Fruit fly (Drosophila melanogaster) whole organism, embryonic: ENCODE results near the gene slpr.
A peak's percentile ranks its signal among the peaks of the same experiment; 100 is the strongest.

Experiments
- Atf6 ChIP-seq: fragments of 200-800 bp; sonication (Bioruptor generic); IDR thresholded peaks from 2 replicates; pipeline ENCODE4 v1.3.6; 2022; ENCODE audit warnings: missing biosample characterization, missing genetic modification characterization
- Bgb ChIP-seq: fragments of 200-800 bp; sonication (Bioruptor generic); IDR thresholded peaks from 2 replicates; pipeline ENCODE4 v1.3.6; 2022; ENCODE audit warnings: missing biosample characterization, missing genetic modification characterization; ENCODE audit not compliant: partially characterized antibody
- CG10431 ChIP-seq: fragments of 200-800 bp; sonication (Bioruptor generic); optimal IDR thresholded peaks from 3 replicates; lab custom pipeline; 2018; ENCODE audit warnings: missing biosample characterization, mild to moderate bottlenecking, missing genetic modification characterization
- CG11456 ChIP-seq: fragments of 200-800 bp; sonication (Bioruptor generic); IDR thresholded peaks from 3 replicates; pipeline ENCODE4 v1.3.6; 2022; ENCODE audit warnings: missing biosample characterization, missing genetic modification characterization
- CG13287 ChIP-seq: fragments of 200-800 bp; sonication (Bioruptor generic); IDR thresholded peaks from 2 replicates; pipeline ENCODE4 v1.3.6; 2022; ENCODE audit warnings: missing biosample characterization, missing genetic modification characterization; ENCODE audit not compliant: partially characterized antibody
- CG14441 ChIP-seq: fragments of 200-800 bp; sonication (Bioruptor generic); IDR thresholded peaks from 2 replicates; pipeline ENCODE4 v1.3.6; 2022; ENCODE audit warnings: missing biosample characterization, missing genetic modification characterization
- CG16863 ChIP-seq: fragments of 200-800 bp; sonication (Bioruptor generic); optimal IDR thresholded peaks from 3 replicates; lab custom pipeline; 2016; ENCODE audit warnings: missing biosample characterization, missing genetic modification characterization
- CG17612 ChIP-seq: fragments of 200-800 bp; sonication (Bioruptor generic); IDR thresholded peaks from 2 replicates; pipeline ENCODE4 v1.3.6; 2022; ENCODE audit warnings: missing biosample characterization, missing genetic modification characterization
- CG1832 ChIP-seq: fragments of 200-800 bp; sonication (Bioruptor generic); optimal IDR thresholded peaks from 2 replicates; lab custom pipeline; 2017; ENCODE audit warnings: missing biosample characterization, mild to moderate bottlenecking, missing genetic modification characterization, inconsistent platforms
- CG30020 ChIP-seq: fragments of 200-800 bp; optimal IDR thresholded peaks from 2 replicates; lab custom pipeline; 2019; ENCODE audit warnings: missing biosample characterization, mild to moderate bottlenecking, missing genetic modification characterization, moderate library complexity
- CG30431 ChIP-seq: fragments of 200-800 bp; sonication (Bioruptor generic); optimal IDR thresholded peaks from 2 replicates; lab custom pipeline; 2017; ENCODE audit warnings: missing biosample characterization, missing genetic modification characterization
- CG34376 ChIP-seq: fragments of 200-800 bp; sonication (Bioruptor generic); optimal IDR thresholded peaks from 2 replicates; lab custom pipeline; 2018; ENCODE audit warnings: missing biosample characterization, mild to moderate bottlenecking, missing genetic modification characterization
- CG34422 ChIP-seq: fragments of 200-800 bp; sonication (Bioruptor generic); IDR thresholded peaks from 3 replicates; pipeline ENCODE4 v1.3.6; 2022; ENCODE audit warnings: missing biosample characterization, missing genetic modification characterization
- CG4730 ChIP-seq: fragments of 200-800 bp; sonication (Bioruptor generic); IDR thresholded peaks from 2 replicates; pipeline ENCODE4 v1.3.6; 2022; ENCODE audit warnings: missing biosample characterization, missing genetic modification characterization
- CG6791 ChIP-seq: fragments of 200-800 bp; sonication (Bioruptor generic); IDR thresholded peaks from 3 replicates; pipeline ENCODE4 v1.3.6; 2022; ENCODE audit warnings: missing biosample characterization, missing genetic modification characterization; ENCODE audit not compliant: partially characterized antibody
- CG7987 ChIP-seq: fragments of 200-800 bp; sonication (Bioruptor generic); optimal IDR thresholded peaks from 2 replicates; lab custom pipeline; 2018; ENCODE audit warnings: missing biosample characterization, mild to moderate bottlenecking, missing genetic modification characterization, moderate library complexity
- CG8290 ChIP-seq, 3 experiments: fragments of 200-800 bp; sonication (Bioruptor generic); optimal IDR thresholded peaks; 2 replicates each; lab custom pipeline; 2016 to 2019; ENCODE audit warnings: missing biosample characterization in 3 of 3, missing genetic modification characterization in 3 of 3, mild to moderate bottlenecking in 2 of 3, moderate library complexity in 1 of 3
- CHES-1-like ChIP-seq: fragments of 200-800 bp; sonication (Bioruptor generic); optimal IDR thresholded peaks from 2 replicates; lab custom pipeline; 2016; ENCODE audit warnings: missing biosample characterization, missing genetic modification characterization
- CoRest ChIP-seq: fragments of 200-800 bp; sonication (Bioruptor generic); optimal IDR thresholded peaks from 3 replicates; lab custom pipeline; 2018; ENCODE audit warnings: missing biosample characterization, mild to moderate bottlenecking, missing genetic modification characterization, moderate library complexity
- Dp ChIP-seq: fragments of 200-800 bp; sonication (Bioruptor generic); optimal IDR thresholded peaks from 2 replicates; lab custom pipeline; 2018; ENCODE audit warnings: missing biosample characterization, mild to moderate bottlenecking, missing genetic modification characterization, moderate library complexity
- Drgx ChIP-seq: fragments of 200-800 bp; sonication (Bioruptor generic); IDR thresholded peaks from 2 replicates; pipeline ENCODE4 v1.3.6; 2022; ENCODE audit warnings: missing biosample characterization, missing genetic modification characterization
- Elba2 ChIP-seq: fragments of 200-800 bp; sonication (Bioruptor generic); optimal IDR thresholded peaks from 3 replicates; lab custom pipeline; 2016; ENCODE audit warnings: missing biosample characterization, missing genetic modification characterization
- Fer1 ChIP-seq: fragments of 200-800 bp; sonication (Bioruptor generic); optimal IDR thresholded peaks from 2 replicates; lab custom pipeline; 2017; ENCODE audit warnings: missing biosample characterization, mild to moderate bottlenecking, missing genetic modification characterization
- H15 ChIP-seq: fragments of 200-800 bp; sonication (Bioruptor generic); IDR thresholded peaks from 3 replicates; pipeline ENCODE4 v1.3.6; 2022; ENCODE audit warnings: missing biosample characterization, missing genetic modification characterization
- HLH4C ChIP-seq: fragments of 200-800 bp; sonication (Bioruptor generic); IDR thresholded peaks from 3 replicates; pipeline ENCODE4 v1.3.6; 2022; ENCODE audit warnings: missing biosample characterization, missing genetic modification characterization; ENCODE audit not compliant: partially characterized antibody
- HmgZ ChIP-seq: fragments of 200-800 bp; sonication (Bioruptor generic); optimal IDR thresholded peaks from 2 replicates; lab custom pipeline; 2018; ENCODE audit warnings: missing biosample characterization, mild to moderate bottlenecking, missing genetic modification characterization
- Hr78 ChIP-seq, 2 experiments: fragments of 200-800 bp in 1 of 2; fragments of >200 bp in 1 of 2; sonication (Bioruptor generic) in 1 of 2; optimal IDR thresholded peaks; 2 replicates each; lab custom pipeline; 2017 to 2019; ENCODE audit warnings: missing biosample characterization in 2 of 2, missing genetic modification characterization in 2 of 2, mild to moderate bottlenecking in 1 of 2, moderate library complexity in 1 of 2
- Lpt ChIP-seq: fragments of >200 bp; optimal IDR thresholded peaks from 2 replicates; lab custom pipeline; 2018; ENCODE audit warnings: missing biosample characterization, missing genetic modification characterization
- Mad ChIP-seq: fragments of 200-800 bp; sonication (Bioruptor generic); optimal IDR thresholded peaks from 2 replicates; lab custom pipeline; 2016; ENCODE audit warnings: missing biosample characterization, missing genetic modification characterization
- Nf-YC ChIP-seq: fragments of 200-800 bp; optimal IDR thresholded peaks from 3 replicates; lab custom pipeline; 2019; ENCODE audit warnings: missing biosample characterization, mild to moderate bottlenecking, missing genetic modification characterization, moderate library complexity
- Sry-β ChIP-seq: fragments of 200-800 bp; sonication (Bioruptor generic); optimal IDR thresholded peaks from 2 replicates; lab custom pipeline; 2018; ENCODE audit warnings: missing biosample characterization, mild to moderate bottlenecking, missing genetic modification characterization, moderate library complexity
- abd-A ChIP-seq: fragments of 200-800 bp; sonication (Bioruptor generic); optimal IDR thresholded peaks from 3 replicates; lab custom pipeline; 2019; ENCODE audit warnings: missing biosample characterization, mild to moderate bottlenecking, missing genetic modification characterization, moderate library complexity
- ase ChIP-seq: fragments of 200-800 bp; sonication (Bioruptor generic); IDR thresholded peaks from 3 replicates; pipeline ENCODE4 v1.3.6; 2022; ENCODE audit warnings: missing biosample characterization, missing genetic modification characterization
- cad ChIP-seq: fragments of >200 bp; optimal IDR thresholded peaks from 2 replicates; lab custom pipeline; 2017; ENCODE audit warnings: missing biosample characterization, missing genetic modification characterization
- cg ChIP-seq: fragments of 200-800 bp; sonication (Bioruptor generic); optimal IDR thresholded peaks from 3 replicates; lab custom pipeline; 2019; ENCODE audit warnings: missing biosample characterization, mild to moderate bottlenecking, missing genetic modification characterization, moderate library complexity
- chn ChIP-seq: fragments of 200-800 bp; sonication (Bioruptor generic); optimal IDR thresholded peaks from 2 replicates; lab custom pipeline; 2016; ENCODE audit warnings: missing biosample characterization, missing genetic modification characterization
- ci ChIP-seq: fragments of 200-800 bp; sonication (Bioruptor generic); IDR thresholded peaks from 3 replicates; pipeline ENCODE4 v1.3.6; 2022; ENCODE audit warnings: missing biosample characterization, missing genetic modification characterization
- disco-r ChIP-seq: fragments of 200-800 bp; sonication (Bioruptor generic); optimal IDR thresholded peaks from 2 replicates; lab custom pipeline; 2016; ENCODE audit warnings: missing biosample characterization, missing genetic modification characterization
- eyg ChIP-seq: fragments of 200-800 bp; sonication (Bioruptor generic); optimal IDR thresholded peaks from 3 replicates; lab custom pipeline; 2016; ENCODE audit warnings: missing biosample characterization, missing genetic modification characterization
- gro ChIP-seq: fragments of 200-800 bp; sonication (Bioruptor generic); optimal IDR thresholded peaks from 2 replicates; lab custom pipeline; 2016; ENCODE audit warnings: missing biosample characterization, missing genetic modification characterization
- hbn ChIP-seq: fragments of 200-800 bp; sonication (Bioruptor generic); IDR thresholded peaks from 2 replicates; pipeline ENCODE4 v1.3.6; 2022; ENCODE audit warnings: missing biosample characterization, missing genetic modification characterization; ENCODE audit not compliant: partially characterized antibody
- mam ChIP-seq: fragments of 200-800 bp; sonication (Bioruptor generic); optimal IDR thresholded peaks from 3 replicates; lab custom pipeline; 2016; ENCODE audit warnings: missing biosample characterization, missing genetic modification characterization
- pros ChIP-seq: fragments of 200-800 bp; sonication (Bioruptor generic); optimal IDR thresholded peaks from 3 replicates; lab custom pipeline; 2019; ENCODE audit warnings: missing biosample characterization, mild to moderate bottlenecking, missing genetic modification characterization, moderate library complexity
- row ChIP-seq: fragments of 200-800 bp; sonication (Bioruptor generic); IDR thresholded peaks from 3 replicates; pipeline ENCODE4 v1.3.6; 2022; ENCODE audit warnings: missing biosample characterization, missing genetic modification characterization
- sc ChIP-seq, 3 experiments: fragments of >200 bp in 2 of 3; fragments of 200-800 bp in 1 of 3; sonication (Bioruptor generic) in 1 of 3; optimal IDR thresholded peaks; 2 replicates in 2 of 3; 3 replicates in 1 of 3; lab custom pipeline; 2017; ENCODE audit warnings: mild to moderate bottlenecking in 1 of 3, missing biosample characterization in 1 of 3, missing genetic modification characterization in 1 of 3, missing genetic modification reagents in 1 of 3
- sd ChIP-seq: fragments of 200-800 bp; sonication (Bioruptor generic); optimal IDR thresholded peaks from 3 replicates; lab custom pipeline; 2018; ENCODE audit warnings: missing biosample characterization, mild to moderate bottlenecking, missing genetic modification characterization, moderate library complexity
- tll ChIP-seq, 2 experiments: fragments of 200-800 bp in 1 of 2; fragments of >200 bp in 1 of 2; sonication (Bioruptor generic) in 1 of 2; optimal IDR thresholded peaks; 2 replicates each; lab custom pipeline; 2017 to 2019; ENCODE audit warnings: missing biosample characterization in 2 of 2, missing genetic modification characterization in 2 of 2, mild to moderate bottlenecking in 1 of 2, moderate library complexity in 1 of 2
- unc-4 ChIP-seq: fragments of 200-800 bp; sonication (Bioruptor generic); IDR thresholded peaks from 2 replicates; pipeline ENCODE4 v1.3.6; 2022; ENCODE audit warnings: missing biosample characterization, missing genetic modification characterization; ENCODE audit not compliant: partially characterized antibody

Gene slpr

DNA sequence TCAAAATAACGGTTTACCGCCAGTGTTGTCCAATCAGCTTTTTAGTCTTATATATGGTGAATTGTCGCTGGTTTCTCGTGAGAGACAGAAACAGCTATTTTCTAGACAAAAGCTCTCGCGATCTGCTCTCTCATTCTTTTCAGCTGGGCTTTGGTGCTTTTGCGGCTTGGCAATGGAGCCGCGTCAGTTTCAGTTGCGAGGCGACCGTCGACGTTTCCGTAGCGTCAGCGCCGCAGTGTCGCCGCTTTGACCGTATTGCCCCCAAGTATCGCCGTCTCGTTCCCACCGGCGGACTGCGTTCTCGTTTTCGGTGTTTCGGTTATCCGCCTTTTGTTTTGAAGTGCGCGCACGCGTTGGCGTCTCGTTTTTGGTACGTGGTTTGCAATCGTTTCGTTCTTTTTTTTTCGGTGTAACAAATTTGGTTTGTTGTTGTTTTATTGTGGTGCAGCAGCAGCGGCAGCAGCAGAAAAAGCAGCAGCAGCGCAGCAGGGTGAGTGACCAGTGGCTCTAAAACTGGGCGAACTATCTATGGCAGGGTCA lies 16.1 kb upstream of the slpr start (continued):
- TF ChIP-seq gro (GFP tag; lab: Kevin White, UChicago) (peak; percentile 30), Dp (no peak), sd (peak; percentile 42), CG34376 (GFP tag; lab: Kevin White, UChicago) (peak; percentile 26), CG8290 (GFP tag; optimal IDR thresholded peaks at IDR 0.05; lab: Kevin White, UChicago) (no peak), CG8290 (tag; optimal IDR thresholded peaks at IDR 0.05; lab: Kevin White, UChicago) (peak in 1 of 2 experiments; percentile 44), ci (GFP tag; lab: Robert Waterston, UW) (peak; percentile 73), Bgb (GFP tag; lab: Robert Waterston, UW) (peak; percentile 62; the same call in 1 of the 2 replicates), cg (no peak), CoRest (tag; lab: Kevin White, UChicago) (peak; percentile 7), CG7987 (GFP tag; lab: Kevin White, UChicago) (peak; percentile 34), Fer1 (GFP tag; lab: Kevin White, UChicago) (peak; percentile 19), Drgx (peak; percentile 27; the same call in 1 of the 2 replicates), CG16863 (GFP tag; lab: Kevin White, UChicago) (no peak), HmgZ (tag; lab: Kevin White, UChicago) (peak; percentile 19), CG30431 (no peak), CG14441 (GFP tag; lab: Robert Waterston, UW) (peak; percentile 45), CG6791 (GFP tag; lab: Robert Waterston, UW) (peak; percentile 41; the same call in 1 of the 3 replicates), CG11456 (GFP tag; lab: Robert Waterston, UW) (peak; percentile 70; the same call in 2 of the 3 replicates), eyg (GFP tag; lab: Kevin White, UChicago) (peak; percentile 8), CG30020 (tag; lab: Kevin White, UChicago) (no peak), CG13287 (GFP tag; lab: Robert Waterston, UW) (peak; percentile 34; the same call in 1 of the 2 replicates), ase (0 out of 3 replicates have a peak, but pooled peaks have one; percentile 19), hbn (GFP tag; lab: Robert Waterston, UW) (no peak), Mad (no peak), CG17612 (GFP tag; lab: Robert Waterston, UW) (no peak), mam (GFP tag; lab: Kevin White, UChicago) (no peak), CG1832 (GFP tag; lab: Kevin White, UChicago) (peak; percentile 70), abd-A (tag; lab: Kevin White, UChicago) (peak; percentile 6), H15 (GFP tag; lab: Robert Waterston, UW) (0 out of 3 replicates have a peak, but pooled peaks have one; percentile 24), Sry-β (GFP tag; lab: Kevin White, UChicago) (peak; percentile 91), sc (optimal IDR thresholded peaks at IDR 0.05; lab: Kevin White, UChicago) (no peak), sc (GFP tag; optimal IDR thresholded peaks at IDR 0.05; lab: Kevin White, UChicago) (no peak), disco-r (GFP tag; lab: Kevin White, UChicago) (no peak), chn (no peak), unc-4 (GFP tag; lab: Robert Waterston, UW) (peak; percentile 21; the same call in 1 of the 2 replicates), Elba2 (no peak), Lpt (GFP tag; lab: Kevin White, UChicago) (no peak), Hr78 (GFP tag; optimal IDR thresholded peaks at IDR 0.05; lab: Kevin White, UChicago) (no peak), pros (GFP tag; lab: Kevin White, UChicago) (no peak), CG10431 (GFP tag; lab: Kevin White, UChicago) (no peak), tll (GFP tag; optimal IDR thresholded peaks at IDR 0.05; lab: Kevin White, UChicago) (no peak), Atf6 (GFP tag; lab: Robert Waterston, UW) (0 out of 2 replicates have a peak, but pooled peaks have one; percentile 23), Nf-YC (tag; lab: Kevin White, UChicago) (peak; percentile 2), row (peak; percentile 73), CG4730 (GFP tag; lab: Robert Waterston, UW) (no peak), CG34422 (GFP tag; lab: Robert Waterston, UW) (peak; percentile 58; the same call in 1 of the 3 replicates), cad (peak; percentile 62), HLH4C (peak; percentile 50), CHES-1-like (no peak)
